Worm (Caenorhabditis elegans): Measurements from ENCODE around the gene syx-16.
A peak's percentile ranks its signal among the peaks of the same experiment; 100 is the strongest.

syx-16 gene

DNA sequence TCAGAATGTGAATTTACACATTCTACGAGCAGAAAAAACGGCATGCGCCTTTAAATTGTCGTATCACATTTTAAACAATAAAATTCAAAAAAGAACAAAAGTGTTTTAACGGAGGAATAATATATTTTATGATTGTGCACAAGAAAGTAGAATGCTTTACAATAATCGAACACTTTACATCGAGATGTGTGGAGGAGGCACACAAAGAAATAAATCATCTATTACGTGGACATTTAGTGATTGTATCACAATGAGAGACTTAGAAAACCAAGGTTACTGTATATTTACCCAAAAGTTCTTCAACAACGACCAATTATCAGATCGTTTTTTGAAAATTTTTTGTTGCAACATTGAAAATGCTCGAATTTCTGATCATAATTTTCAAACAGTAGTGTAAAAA lies 1.4 kb upstream of the syx-16 start:
- TF ChIP-seq ama-1 (optimal IDR thresholded peaks at IDR 0.05): no peak
- no peak for TF ChIP-seq hmg-4 (GFP tag; optimal IDR thresholded peaks at IDR 0.05)
- TF ChIP-seq hnd-1 (tag; optimal IDR thresholded peaks at IDR 0.05): no peak
- no peak for TF ChIP-seq hmbx-1 (tag; optimal IDR thresholded peaks at IDR 0.05)
- no peak for TF ChIP-seq F13C5.2 (tag; optimal IDR thresholded peaks at IDR 0.05)
- TF ChIP-seq aly-1 (tag; optimal IDR thresholded peaks at IDR 0.05): no peak
- no peak for TF ChIP-seq ets-7 (tag; optimal IDR thresholded peaks at IDR 0.05)
- TF ChIP-seq tra-4 (tag; optimal IDR thresholded peaks at IDR 0.05): no peak

DNA sequence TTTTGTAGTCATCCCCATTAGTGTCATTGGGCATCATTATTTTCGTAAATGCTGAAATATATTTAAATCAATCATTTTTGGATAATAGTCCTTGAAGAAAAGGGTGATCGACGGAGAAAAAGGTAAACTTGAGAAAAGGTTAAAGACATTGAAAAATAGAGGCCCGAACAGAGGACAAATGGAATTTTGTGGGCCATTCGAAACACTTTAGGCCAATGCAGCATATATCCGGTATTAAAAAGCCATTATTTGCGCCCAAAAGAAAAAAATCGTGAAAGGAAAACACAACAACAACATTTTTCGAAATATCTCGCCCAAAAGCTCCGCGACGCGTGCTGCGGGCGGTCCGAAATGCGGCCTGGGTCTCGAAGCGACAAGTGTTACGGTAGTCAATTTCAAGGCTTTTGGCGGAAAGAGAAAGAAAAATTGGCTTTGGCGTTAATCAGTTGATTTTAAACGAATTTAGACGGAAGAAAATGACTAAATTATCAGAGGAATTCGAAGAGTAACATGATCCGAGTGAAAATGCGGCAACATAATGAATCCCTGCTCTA lies 2.0 kb downstream of the syx-16 start, which contains the start of gene morc-1:
Gene morc-1 (minus strand): TSS at position 51 of the 554 bp plus-strand sequence.
- no peak for TF ChIP-seq hmg-4 (GFP tag; optimal IDR thresholded peaks at IDR 0.05)
- 0 out of 2 replicates have a peak, but pooled peaks have one; percentile 9 for TF ChIP-seq scrt-1 (GFP tag; IDR thresholded peaks at IDR 0.05)
- no peak for TF ChIP-seq aly-1 (tag; optimal IDR thresholded peaks at IDR 0.05)
- no peak for TF ChIP-seq hnd-1 (tag; optimal IDR thresholded peaks at IDR 0.05)
- TF ChIP-seq hmbx-1 (tag; optimal IDR thresholded peaks at IDR 0.05): no peak
- no peak for TF ChIP-seq flt-1 (GFP tag; IDR thresholded peaks at IDR 0.05)
- TF ChIP-seq tbx-11 (GFP tag; IDR thresholded peaks at IDR 0.05): no peak
- no peak for TF ChIP-seq tra-4 (tag; optimal IDR thresholded peaks at IDR 0.05)

DNA sequence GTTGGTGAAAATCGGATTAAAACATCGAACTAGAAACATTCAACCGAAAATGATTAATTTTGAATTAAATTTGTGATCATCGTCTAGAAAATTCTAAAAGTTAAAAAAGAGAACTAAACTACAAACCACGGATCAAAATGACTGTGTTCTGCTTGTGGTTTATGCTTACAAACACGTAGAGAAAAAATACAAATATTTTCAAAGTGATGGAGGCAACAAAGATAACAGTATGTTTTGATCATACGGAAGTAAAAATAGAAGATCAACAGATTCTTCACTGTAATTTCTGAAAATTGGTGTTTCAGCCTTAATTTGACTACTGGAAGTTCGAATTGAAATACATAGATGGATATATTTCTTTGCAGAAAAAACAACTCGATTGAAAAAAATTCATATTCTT lies 5.6 kb downstream of the syx-16 start:
- TF ChIP-seq tbx-11 (GFP tag; IDR thresholded peaks at IDR 0.05) (no peak), B0310.2 (tag; optimal IDR thresholded peaks at IDR 0.05) (no peak), aly-1 (tag; optimal IDR thresholded peaks at IDR 0.05) (no peak), ceh-13 (GFP tag; optimal IDR thresholded peaks at IDR 0.05) (no peak), sea-1 (GFP tag; conservative IDR thresholded peaks at IDR 0.05) (no peak), tbx-37 (GFP tag; conservative IDR thresholded peaks at IDR 0.05) (no peak), F13C5.2 (tag; optimal IDR thresholded peaks at IDR 0.05) (no peak), flt-1 (GFP tag; IDR thresholded peaks at IDR 0.05) (no peak), hmg-4 (GFP tag; optimal IDR thresholded peaks at IDR 0.05) (no peak), scrt-1 (GFP tag; IDR thresholded peaks at IDR 0.05) (no peak), ets-7 (tag; optimal IDR thresholded peaks at IDR 0.05) (no peak)

DNA sequence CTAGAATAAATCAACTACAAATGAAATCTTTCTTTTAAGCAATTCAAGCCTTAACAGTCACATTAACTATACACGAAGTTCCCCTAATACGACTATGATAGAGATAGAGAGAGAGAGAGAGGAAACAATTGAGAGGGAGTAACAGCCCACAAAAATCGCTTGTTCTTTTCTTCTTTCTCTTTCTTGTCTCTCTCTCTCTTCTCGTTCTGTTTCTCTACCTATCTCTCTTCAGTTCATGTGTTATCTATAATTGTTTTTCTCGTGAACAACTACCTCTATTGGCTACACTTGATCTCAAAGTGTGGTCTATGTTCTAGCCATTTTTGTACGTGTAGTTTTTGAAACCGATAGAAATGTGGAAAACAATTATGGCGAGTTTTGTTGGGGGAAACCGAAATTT lies 6.3 kb downstream of the syx-16 start:
- TF ChIP-seq flt-1 (GFP tag; IDR thresholded peaks at IDR 0.05) (no peak), hmg-4 (GFP tag; optimal IDR thresholded peaks at IDR 0.05) (no peak), aly-1 (tag; optimal IDR thresholded peaks at IDR 0.05) (no peak), B0310.2 (tag; optimal IDR thresholded peaks at IDR 0.05) (no peak), scrt-1 (GFP tag; IDR thresholded peaks at IDR 0.05) (no peak), ceh-13 (GFP tag; optimal IDR thresholded peaks at IDR 0.05) (no peak), pes-1 (GFP tag; IDR thresholded peaks at IDR 0.05) (no peak), sea-1 (GFP tag; conservative IDR thresholded peaks at IDR 0.05) (no peak)

DNA sequence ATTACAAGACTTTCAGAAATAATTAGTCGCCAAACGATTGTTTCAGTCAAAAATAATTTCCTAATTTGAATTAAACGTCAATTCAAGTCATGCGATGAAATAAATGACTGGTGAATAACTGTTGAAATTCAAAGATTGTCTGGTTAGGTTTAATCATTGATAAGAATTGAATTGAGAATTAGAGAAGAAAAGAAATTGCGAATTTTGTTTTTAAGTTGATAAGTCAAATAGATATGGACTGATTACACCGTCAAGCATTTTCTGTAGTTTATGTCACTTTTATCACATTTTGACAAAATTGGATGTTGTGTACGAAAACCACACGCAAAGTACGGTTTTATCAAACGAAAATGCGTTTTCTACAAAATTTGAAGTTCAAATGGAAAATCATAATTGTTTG lies 7.6 kb downstream of the syx-16 start:
- TF ChIP-seq tbx-11 (GFP tag; IDR thresholded peaks at IDR 0.05) (no peak), hmg-4 (GFP tag; optimal IDR thresholded peaks at IDR 0.05) (no peak), ceh-36 (tag; optimal IDR thresholded peaks at IDR 0.05) (no peak), ets-7 (tag; optimal IDR thresholded peaks at IDR 0.05) (no peak), aly-1 (tag; optimal IDR thresholded peaks at IDR 0.05) (no peak), hnd-1 (tag; optimal IDR thresholded peaks at IDR 0.05) (no peak), tra-4 (tag; optimal IDR thresholded peaks at IDR 0.05) (no peak), B0310.2 (tag; optimal IDR thresholded peaks at IDR 0.05) (no peak), hmbx-1 (tag; optimal IDR thresholded peaks at IDR 0.05) (no peak), ceh-13 (GFP tag; optimal IDR thresholded peaks at IDR 0.05) (no peak), sea-1 (GFP tag; conservative IDR thresholded peaks at IDR 0.05) (no peak), pes-1 (GFP tag; IDR thresholded peaks at IDR 0.05) (no peak), flt-1 (GFP tag; IDR thresholded peaks at IDR 0.05) (no peak), F13C5.2 (tag; optimal IDR thresholded peaks at IDR 0.05) (no peak), ama-1 (optimal IDR thresholded peaks at IDR 0.05) (no peak), scrt-1 (GFP tag; IDR thresholded peaks at IDR 0.05) (no peak), tbx-37 (GFP tag; conservative IDR thresholded peaks at IDR 0.05) (no peak)

DNA sequence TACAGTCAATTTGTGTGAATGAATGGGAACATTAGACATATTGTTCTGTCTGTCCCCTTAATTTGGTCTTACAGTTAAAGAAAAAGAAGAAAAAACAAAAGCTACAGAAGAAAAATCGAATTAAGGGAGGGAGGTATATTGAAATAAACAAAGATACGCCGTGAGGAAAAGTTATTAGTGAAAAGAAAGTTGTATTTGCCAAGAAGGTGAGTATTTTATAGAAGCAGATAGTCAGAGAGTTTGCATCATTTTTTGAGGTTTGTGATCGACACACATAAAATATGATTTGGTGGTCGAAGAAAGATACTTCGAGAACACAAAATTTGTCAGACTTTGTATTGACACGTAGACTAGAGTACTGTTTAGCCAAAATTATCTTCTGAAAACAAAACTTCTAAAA lies 8.6 kb downstream of the syx-16 start:
- TF ChIP-seq hnd-1 (tag; optimal IDR thresholded peaks at IDR 0.05) (no peak), ceh-36 (tag; optimal IDR thresholded peaks at IDR 0.05) (no peak), F13C5.2 (tag; optimal IDR thresholded peaks at IDR 0.05) (no peak), ceh-13 (GFP tag; optimal IDR thresholded peaks at IDR 0.05) (no peak), B0310.2 (tag; optimal IDR thresholded peaks at IDR 0.05) (no peak), hmbx-1 (tag; optimal IDR thresholded peaks at IDR 0.05) (no peak), flt-1 (GFP tag; IDR thresholded peaks at IDR 0.05) (no peak), ama-1 (optimal IDR thresholded peaks at IDR 0.05) (no peak), hmg-4 (GFP tag; optimal IDR thresholded peaks at IDR 0.05) (no peak), tbx-11 (GFP tag; IDR thresholded peaks at IDR 0.05) (no peak), tbx-37 (GFP tag; conservative IDR thresholded peaks at IDR 0.05) (no peak), scrt-1 (GFP tag; IDR thresholded peaks at IDR 0.05) (no peak)

DNA sequence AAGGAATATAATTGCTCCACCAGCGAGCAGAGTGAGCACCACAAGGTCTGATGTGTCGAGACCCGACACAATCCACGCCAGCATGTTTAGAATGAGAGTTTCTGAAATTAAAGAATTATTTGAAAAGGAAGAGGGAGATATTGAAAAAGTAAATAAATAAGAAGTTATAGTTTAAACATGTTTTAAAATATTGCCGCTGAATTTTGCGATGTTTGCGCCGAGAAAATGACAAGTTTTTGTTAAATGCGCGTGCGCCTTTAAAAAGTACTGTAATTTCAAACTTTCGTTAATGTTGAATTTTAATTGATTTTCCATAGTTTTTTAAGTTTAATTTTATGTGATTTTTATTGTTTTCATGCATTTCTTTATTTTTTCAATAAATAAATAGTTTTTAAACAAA lies 9.3 kb downstream of the syx-16 start, which contains the start of gene emb-8:
Gene emb-8 (minus strand): TSS at position 101 of the 400 bp plus-strand sequence.
- TF ChIP-seq pes-1 (GFP tag; IDR thresholded peaks at IDR 0.05): no peak
- no peak for TF ChIP-seq F13C5.2 (tag; optimal IDR thresholded peaks at IDR 0.05)
- no peak for TF ChIP-seq B0310.2 (tag; optimal IDR thresholded peaks at IDR 0.05)
- TF ChIP-seq hmbx-1 (tag; optimal IDR thresholded peaks at IDR 0.05): no peak
- TF ChIP-seq tbx-11 (GFP tag; IDR thresholded peaks at IDR 0.05): no peak
- no peak for TF ChIP-seq scrt-1 (GFP tag; IDR thresholded peaks at IDR 0.05)
- TF ChIP-seq tbx-37 (GFP tag; conservative IDR thresholded peaks at IDR 0.05): no peak
- no peak for TF ChIP-seq hmg-4 (GFP tag; optimal IDR thresholded peaks at IDR 0.05)
- TF ChIP-seq ceh-36 (tag; optimal IDR thresholded peaks at IDR 0.05): no peak
- no peak for TF ChIP-seq ets-7 (tag; optimal IDR thresholded peaks at IDR 0.05)
- TF ChIP-seq hnd-1 (tag; optimal IDR thresholded peaks at IDR 0.05): no peak
- no peak for TF ChIP-seq flt-1 (GFP tag; IDR thresholded peaks at IDR 0.05)
- TF ChIP-seq aly-1 (tag; optimal IDR thresholded peaks at IDR 0.05): no peak

All from whole organism, early embryonic.